Fruit fly (Drosophila melanogaster): Measurements from ENCODE around the gene CG9123.

The CG9123 gene

DNA sequence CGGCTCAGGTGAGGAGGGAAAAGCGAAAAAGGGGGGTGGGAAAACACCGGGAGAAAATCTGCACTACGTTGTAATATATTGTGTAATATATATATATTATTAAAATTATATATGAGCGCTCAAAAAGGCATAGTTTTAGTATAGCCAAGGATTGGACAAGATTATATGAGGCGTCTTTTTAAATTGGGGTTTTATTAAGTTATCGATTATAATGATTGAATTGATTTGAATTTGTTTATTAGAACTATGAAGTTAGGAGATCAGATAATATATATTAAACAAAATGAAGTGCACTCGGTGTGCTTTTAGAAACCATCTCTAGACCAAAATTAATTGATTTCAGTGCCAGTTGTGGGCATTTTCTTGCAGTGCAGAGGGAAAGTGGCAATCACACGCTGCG, 21.7 kb upstream of the CG9123 start (continued):
- TF ChIP-seq CG12391 (tag; optimal IDR thresholded peaks at IDR 0.05) = peak; percentile 22
- TF ChIP-seq ro (GFP tag; IDR thresholded peaks at IDR 0.05) = no peak
- peak; percentile 47 for TF ChIP-seq phol (tag; optimal IDR thresholded peaks at IDR 0.05)
- peak; percentile 38 for TF ChIP-seq CoRest (tag; optimal IDR thresholded peaks at IDR 0.05)
- TF ChIP-seq CG31441 (GFP tag; IDR thresholded peaks at IDR 0.05) = 0 out of 2 replicates have a peak, but pooled peaks have one; percentile 12
- peak in 1 of 3 experiments; percentile 46 for TF ChIP-seq lola (GFP tag; optimal IDR thresholded peaks at IDR 0.05)
- peak; percentile 54 for TF ChIP-seq CG10979 (tag; optimal IDR thresholded peaks at IDR 0.05)
- no peak for TF ChIP-seq nau (GFP tag; optimal IDR thresholded peaks at IDR 0.05)
- peak in 1 of 2 experiments; percentile 15 for TF ChIP-seq Hr51 (GFP tag; optimal IDR thresholded peaks at IDR 0.05)
- TF ChIP-seq Opbp (GFP tag; IDR thresholded peaks at IDR 0.05; ENCODE audit: partially characterized antibody) = no peak
- no peak for TF ChIP-seq seq (GFP tag; IDR thresholded peaks at IDR 0.05)
- peak; percentile 42 for TF ChIP-seq Sox100B (GFP tag; optimal IDR thresholded peaks at IDR 0.05)
- TF ChIP-seq Fer1 (GFP tag; optimal IDR thresholded peaks at IDR 0.05) = no peak
- TF ChIP-seq row (GFP tag; IDR thresholded peaks at IDR 0.05) = 0 out of 3 replicates have a peak, but pooled peaks have one; percentile 21
- no peak for TF ChIP-seq wdn (GFP tag; IDR thresholded peaks at IDR 0.05)
- no peak for TF ChIP-seq vfl (GFP tag; optimal IDR thresholded peaks at IDR 0.05)
- no peak for TF ChIP-seq chn (GFP tag; optimal IDR thresholded peaks at IDR 0.05)
- no peak for TF ChIP-seq corto (GFP tag; optimal IDR thresholded peaks at IDR 0.05)
- peak; percentile 53 for TF ChIP-seq CG18262 (tag; optimal IDR thresholded peaks at IDR 0.05)
- TF ChIP-seq Oli (tag; optimal IDR thresholded peaks at IDR 0.05) = no peak
- peak; percentile 3 for TF ChIP-seq Hr3 (GFP tag; optimal IDR thresholded peaks at IDR 0.05)
- TF ChIP-seq hth (optimal IDR thresholded peaks at IDR 0.05) = no peak
- no peak for TF ChIP-seq Optix (GFP tag; IDR thresholded peaks at IDR 0.05)
- peak; percentile 26 for TF ChIP-seq grau (tag; optimal IDR thresholded peaks at IDR 0.05)
- no peak for TF ChIP-seq Lhr (GFP tag; optimal IDR thresholded peaks at IDR 0.05)
- no peak for TF ChIP-seq CG15601 (tag; optimal IDR thresholded peaks at IDR 0.05)
- TF ChIP-seq CG17912 (GFP tag; optimal IDR thresholded peaks at IDR 0.05) = no peak
- no peak for TF ChIP-seq peb (GFP tag; IDR thresholded peaks at IDR 0.05)
- TF ChIP-seq Sox102F (GFP tag; optimal IDR thresholded peaks at IDR 0.05) = peak; percentile 12
- TF ChIP-seq gt (GFP tag; IDR thresholded peaks at IDR 0.05) = no peak
- no peak for TF ChIP-seq sens-2 (GFP tag; IDR thresholded peaks at IDR 0.05)
- TF ChIP-seq CG18619 (GFP tag; optimal IDR thresholded peaks at IDR 0.05) = no peak
- no peak for TF ChIP-seq salm (tag; optimal IDR thresholded peaks at IDR 0.05)
- TF ChIP-seq CG13424 (tag; optimal IDR thresholded peaks at IDR 0.05) = peak; percentile 33
- no peak for TF ChIP-seq Max (GFP tag; optimal IDR thresholded peaks at IDR 0.05)
- TF ChIP-seq CG1233 (GFP tag; optimal IDR thresholded peaks at IDR 0.05) = no peak
- TF ChIP-seq CG8388 (GFP tag; optimal IDR thresholded peaks at IDR 0.05) = peak; percentile 12
- peak; percentile 31 for TF ChIP-seq CG14710 (tag; optimal IDR thresholded peaks at IDR 0.05)
- peak; percentile 11 for TF ChIP-seq dmrt11E (tag; optimal IDR thresholded peaks at IDR 0.05)
- TF ChIP-seq grn (GFP tag; optimal IDR thresholded peaks at IDR 0.05) = no peak
- TF ChIP-seq NC2α (GFP tag; optimal IDR thresholded peaks at IDR 0.05) = no peak
- peak; percentile 5 for TF ChIP-seq lab (GFP tag; optimal IDR thresholded peaks at IDR 0.05)
- TF ChIP-seq Jarid2 (GFP tag; optimal IDR thresholded peaks at IDR 0.05) = no peak
- TF ChIP-seq Mes4 (GFP tag; optimal IDR thresholded peaks at IDR 0.05) = no peak
- peak; percentile 16 for TF ChIP-seq CG17829 (tag; optimal IDR thresholded peaks at IDR 0.05)
- peak; percentile 37 for TF ChIP-seq Blimp-1 (GFP tag; optimal IDR thresholded peaks at IDR 0.05)

All from whole organism, embryonic.